Worm (Caenorhabditis elegans) whole organism, midembryonic: ENCODE data around the gene lgc-22.
"Not testable (repeated sequence)": the region's sequence is repeated elsewhere in the genome, so short reads cannot be mapped to it uniquely, and the experiment has no call there.

ENCODE experiments used
- T22C8.4 ChIP-seq: fragments of 200-800 bp; sonication (Bioruptor generic); IDR thresholded peaks from 2 replicates; pipeline ENCODE4 v1.3.6; 2022; ENCODE audit warnings: missing genetic modification characterization, missing compliant biosample characterization
- cog-1 ChIP-seq: sonication (generic microtip); optimal IDR thresholded peaks from 2 replicates; lab custom pipeline; 2016; ENCODE audit warnings: missing genetic modification characterization, missing compliant biosample characterization
- flt-1 ChIP-seq: fragments of 200-800 bp; sonication (Bioruptor generic); IDR thresholded peaks from 2 replicates; pipeline ENCODE4 v1.3.6; 2022; ENCODE audit warnings: missing genetic modification characterization, missing compliant biosample characterization
- med-1 ChIP-seq: sonication (generic microtip); optimal IDR thresholded peaks from 2 replicates; lab custom pipeline; 2017; ENCODE audit warnings: missing genetic modification characterization, mild to moderate bottlenecking, missing compliant biosample characterization, antibody characterized with exemption, missing genetic modification reagents; ENCODE audit not compliant: insufficient read depth
- ref-1 ChIP-seq: fragments of 200-800 bp; sonication (Bioruptor generic); conservative IDR thresholded peaks from 2 replicates; pipeline ENCODE4 v1.3.6; 2022; ENCODE audit warnings: missing genetic modification reagents, missing genetic modification characterization, missing compliant biosample characterization
- tab-1 ChIP-seq: fragments of 200-800 bp; sonication (Bioruptor generic); IDR thresholded peaks from 2 replicates; pipeline ENCODE4 v1.3.6; 2022; ENCODE audit warnings: missing genetic modification characterization, missing compliant biosample characterization
- ztf-23 ChIP-seq: fragments of 200-800 bp; sonication (Bioruptor generic); IDR thresholded peaks from 2 replicates; pipeline ENCODE4 v1.3.6; 2022; ENCODE audit warnings: missing genetic modification reagents, missing genetic modification characterization, missing compliant biosample characterization
- ztf-29 ChIP-seq: fragments of 200-800 bp; sonication (Bioruptor generic); IDR thresholded peaks from 2 replicates; pipeline ENCODE4 v1.3.6; 2022; ENCODE audit warnings: missing genetic modification reagents, missing genetic modification characterization, missing compliant biosample characterization

lgc-22 gene

DNA sequence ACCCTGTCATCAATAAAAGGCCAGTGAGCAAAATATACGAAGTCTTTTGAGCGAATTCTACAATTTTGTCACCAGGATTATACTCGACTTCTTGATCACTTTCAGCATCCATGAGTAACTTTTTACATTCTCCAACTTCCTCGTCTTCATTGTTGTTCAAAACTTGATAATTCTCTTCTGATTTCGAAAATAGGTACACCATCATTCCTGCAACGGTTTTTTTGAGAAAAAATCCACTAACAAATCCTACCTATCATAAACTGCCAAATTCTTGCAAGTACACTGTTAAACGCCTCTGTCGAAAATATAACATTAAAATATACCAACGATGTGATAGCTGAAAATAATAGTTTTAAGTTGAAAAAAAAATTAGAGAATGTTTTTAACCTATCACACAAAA, 43.7 kb downstream of the lgc-22 start:
- TF ChIP-seq ztf-23 (GFP tag; lab: Robert Waterston, UW), result no peak
- TF ChIP-seq cog-1, result no peak
- TF ChIP-seq tab-1 (GFP tag; lab: Robert Waterston, UW), result no peak
- no peak for TF ChIP-seq ref-1 (GFP tag; lab: Robert Waterston, UW)
- TF ChIP-seq ztf-29 (GFP tag; lab: Robert Waterston, UW), result no peak
- TF ChIP-seq med-1 (GFP tag; lab: Kevin White, UChicago), result no peak
- TF ChIP-seq flt-1 (GFP tag; lab: Robert Waterston, UW), result no peak

DNA sequence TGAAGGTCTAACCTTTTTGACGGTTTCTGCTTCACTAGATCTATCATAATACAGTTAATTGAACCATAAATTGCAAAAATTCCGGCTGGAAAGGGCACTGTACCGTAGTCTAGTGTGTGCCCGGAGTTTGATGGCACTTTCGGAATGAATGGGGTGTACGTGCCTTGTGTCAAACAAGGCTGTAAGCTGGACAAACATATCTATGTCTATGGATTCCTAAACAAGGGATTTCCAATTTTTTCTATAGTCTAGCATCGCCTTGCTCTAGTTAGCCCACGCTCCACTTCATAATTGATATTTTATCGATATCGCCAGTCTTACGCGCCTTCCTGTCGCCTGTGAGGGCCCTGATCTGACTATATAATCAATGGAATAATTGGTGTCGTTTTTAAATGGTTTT, 45.4 kb downstream of the lgc-22 start, which contains the start of gene oac-52:
TSS of gene oac-52 (minus strand) at position 101 of the 400 bp plus-strand sequence.
- TF ChIP-seq ref-1 (GFP tag; lab: Robert Waterston, UW) (no peak), T22C8.4 (no peak), flt-1 (GFP tag; lab: Robert Waterston, UW) (no peak), ztf-23 (GFP tag; lab: Robert Waterston, UW) (no peak)

DNA sequence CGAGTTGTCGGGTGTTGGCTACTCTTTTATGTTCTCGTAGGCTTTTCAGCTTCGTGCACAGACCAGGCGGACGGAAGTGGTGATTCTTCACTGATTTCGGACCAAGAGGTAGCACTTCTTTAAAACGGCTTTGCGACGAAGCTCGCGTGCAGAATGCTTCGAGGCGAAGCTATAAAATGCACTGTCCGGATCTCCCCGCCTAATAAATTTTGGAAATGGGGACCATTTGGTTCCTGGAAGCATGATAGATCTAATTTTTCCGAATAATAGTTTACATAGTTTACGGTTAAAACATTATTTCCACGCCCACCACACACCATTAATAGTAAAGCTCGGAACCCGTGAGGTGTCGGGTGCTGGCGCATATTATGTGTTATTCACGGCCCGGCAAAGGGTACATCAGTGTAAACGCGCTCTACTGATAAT, 46.5 kb downstream of the lgc-22 start:
- no peak for TF ChIP-seq cog-1

DNA sequence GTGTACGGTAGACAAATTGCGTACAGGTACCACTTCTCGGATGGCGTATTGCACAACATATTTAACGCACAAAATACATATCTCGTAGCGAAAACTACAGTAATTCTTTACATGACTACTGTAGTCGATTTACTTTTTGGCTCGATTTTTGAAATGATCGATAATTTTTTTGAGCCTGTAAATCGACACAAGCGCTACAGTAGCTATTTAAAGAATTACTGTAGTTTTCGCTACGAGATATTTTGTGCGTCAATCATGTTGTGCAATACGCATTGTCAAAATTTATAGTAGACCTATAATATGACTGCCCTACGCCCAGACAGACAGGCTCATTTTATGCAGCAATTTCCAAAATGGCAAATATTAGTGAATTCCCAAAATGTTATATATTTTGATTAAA, 47.0 kb downstream of the lgc-22 start, which contains the start of gene W03B1.5:
TSS of gene W03B1.5 (plus strand) at position 301 of the 400 bp plus-strand sequence.
- not testable (repeated sequence) for TF ChIP-seq ztf-29 (GFP tag; lab: Robert Waterston, UW); T22C8.4; flt-1 (GFP tag; lab: Robert Waterston, UW)
